Fruit fly (Drosophila melanogaster): ENCODE data around the gene CG13054.

The CG13054 gene

DNA sequence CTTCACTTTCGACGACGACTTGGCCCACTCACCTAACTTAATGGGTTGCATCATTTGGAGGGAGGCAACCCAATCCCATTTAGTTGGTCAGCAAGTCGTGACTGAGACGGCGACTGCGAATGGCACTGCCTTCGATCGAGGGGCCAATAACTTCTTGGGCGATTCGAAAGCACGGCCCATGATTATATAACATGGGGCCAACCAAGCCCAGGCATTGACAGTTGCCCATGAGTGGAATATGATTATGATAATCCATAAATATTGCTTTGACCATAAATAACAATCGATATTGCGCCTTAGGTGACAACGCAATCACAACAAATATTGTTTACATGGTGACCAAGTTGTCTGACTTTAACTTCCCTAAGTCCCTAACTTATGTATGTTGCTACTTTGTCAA, 26.8 kb upstream of the CG13054 start, which contains the start of gene CG13048:
CG13048 (minus strand) TSS at position 101 of the 400 bp plus-strand sequence.
- TF ChIP-seq CG17806 (tag; optimal IDR thresholded peaks at IDR 0.05) (no peak), CG4496 (GFP tag; IDR thresholded peaks at IDR 0.05) (no peak), CG10348 (GFP tag; IDR thresholded peaks at IDR 0.05) (0 out of 2 replicates have a peak, but pooled peaks have one; percentile 16)

DNA sequence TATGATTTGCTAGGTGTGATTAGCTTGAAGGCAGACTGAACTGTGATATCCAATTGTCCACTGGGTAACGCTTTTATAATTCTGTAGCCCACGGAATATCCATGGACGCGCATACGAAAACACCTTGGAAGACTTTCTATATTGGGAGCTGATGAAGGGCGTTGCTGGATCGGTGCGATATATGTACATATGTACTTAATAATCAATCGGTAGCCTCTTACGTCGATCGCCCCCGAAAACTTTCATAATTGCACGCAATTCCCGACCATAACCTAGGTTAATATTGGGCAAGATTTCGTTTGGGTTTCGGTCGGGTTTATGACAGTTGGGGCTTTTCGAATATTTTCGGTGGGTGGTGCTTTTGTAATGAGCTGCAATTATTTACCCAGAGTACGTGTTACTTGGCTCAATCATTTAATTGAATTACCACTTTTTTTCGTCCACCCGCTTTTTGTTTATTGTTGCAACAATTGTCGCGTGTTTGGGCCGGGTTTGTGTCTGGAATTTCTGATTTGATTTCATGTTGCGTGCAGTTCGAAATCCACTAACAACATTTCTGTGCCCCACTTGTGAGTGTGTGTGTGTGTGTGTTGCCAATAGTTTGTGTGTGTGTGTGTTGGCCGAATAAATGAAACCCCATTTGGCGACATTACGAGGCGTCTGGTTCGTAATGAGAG, 25.0 kb upstream of the CG13054 start, which contains the start of gene CG13049:
CG13049 (minus strand) TSS at position 51 of the 677 bp plus-strand sequence.
- TF ChIP-seq CG4496 (GFP tag; IDR thresholded peaks at IDR 0.05) (no peak), CG32121 (GFP tag; IDR thresholded peaks at IDR 0.05) (no peak), CG34367 (tag; optimal IDR thresholded peaks at IDR 0.05) (no peak), CG13204 (GFP tag; optimal IDR thresholded peaks at IDR 0.05) (no peak), rn (GFP tag; IDR thresholded peaks at IDR 0.05) (no peak), CG15710 (tag; optimal IDR thresholded peaks at IDR 0.05) (no peak), fd96Ca (GFP tag; IDR thresholded peaks at IDR 0.05) (no peak), CG10348 (GFP tag; IDR thresholded peaks at IDR 0.05) (no peak), CG12605 (GFP tag; IDR thresholded peaks at IDR 0.05) (no peak), EcR (GFP tag; optimal IDR thresholded peaks at IDR 0.05) (no peak), CG9948 (tag; optimal IDR thresholded peaks at IDR 0.05) (no peak), CG17806 (tag; optimal IDR thresholded peaks at IDR 0.05) (no peak), Ets98B (GFP tag; IDR thresholded peaks at IDR 0.05) (no peak), Pif1A (GFP tag; optimal IDR thresholded peaks at IDR 0.05) (no peak), Pif1B (GFP tag; optimal IDR thresholded peaks at IDR 0.05) (no peak)

DNA sequence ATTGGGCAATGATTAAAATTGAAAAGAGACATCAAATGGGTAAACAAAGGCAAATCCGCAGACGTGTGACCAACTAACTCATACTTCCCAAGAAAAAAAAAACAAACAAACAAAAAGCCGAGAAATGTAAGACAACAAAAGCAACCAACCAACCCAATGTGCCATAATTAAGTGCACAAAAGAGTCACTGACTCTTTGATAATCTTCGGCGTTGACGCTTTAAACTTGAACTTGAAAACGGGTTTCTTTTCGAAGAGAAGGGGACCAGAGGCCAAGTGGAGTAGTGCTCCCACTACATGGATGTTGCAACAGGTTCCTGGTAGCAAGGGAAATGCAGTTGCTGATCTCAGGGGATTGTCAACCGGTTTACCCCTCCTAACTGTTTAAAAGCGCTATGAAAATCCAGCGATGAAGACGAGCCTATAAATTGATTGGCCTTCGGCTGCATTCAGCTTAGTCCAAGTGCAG, 23.0 kb upstream of the CG13054 start, which contains the start of gene CG13064:
CG13064 (plus strand) TSS at position 418 of the 468 bp plus-strand sequence.
- TF ChIP-seq EcR (GFP tag; optimal IDR thresholded peaks at IDR 0.05): peak; percentile 96
- TF ChIP-seq Pif1B (GFP tag; optimal IDR thresholded peaks at IDR 0.05): no peak
- TF ChIP-seq CG9948 (tag; optimal IDR thresholded peaks at IDR 0.05): no peak
- no peak for TF ChIP-seq CG13204 (GFP tag; optimal IDR thresholded peaks at IDR 0.05)
- no peak for TF ChIP-seq CG10348 (GFP tag; IDR thresholded peaks at IDR 0.05)

DNA sequence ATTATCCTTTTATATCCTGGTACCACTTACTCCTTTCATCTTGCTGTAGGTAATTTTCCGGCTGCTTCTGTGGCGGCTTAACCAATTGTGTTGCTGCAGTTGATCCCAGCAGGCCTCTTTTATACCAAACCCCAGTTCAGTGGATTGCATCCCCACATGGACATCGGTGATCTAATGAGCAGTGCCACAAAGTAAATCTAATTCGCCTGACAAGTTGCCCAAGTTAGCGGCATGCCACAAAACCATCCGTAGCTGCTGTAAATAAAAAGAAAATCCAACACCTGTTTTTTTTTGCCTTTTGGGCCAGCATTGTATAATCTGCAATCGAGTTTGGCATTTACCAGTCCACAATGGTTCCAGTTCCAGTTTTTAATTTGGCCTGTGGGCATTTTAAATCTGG, 22.2 kb upstream of the CG13054 start, which contains the start of gene CG13050:
CG13050 (minus strand) TSS at position 101 of the 400 bp plus-strand sequence.
- no peak for TF ChIP-seq CG4496 (GFP tag; IDR thresholded peaks at IDR 0.05)

DNA sequence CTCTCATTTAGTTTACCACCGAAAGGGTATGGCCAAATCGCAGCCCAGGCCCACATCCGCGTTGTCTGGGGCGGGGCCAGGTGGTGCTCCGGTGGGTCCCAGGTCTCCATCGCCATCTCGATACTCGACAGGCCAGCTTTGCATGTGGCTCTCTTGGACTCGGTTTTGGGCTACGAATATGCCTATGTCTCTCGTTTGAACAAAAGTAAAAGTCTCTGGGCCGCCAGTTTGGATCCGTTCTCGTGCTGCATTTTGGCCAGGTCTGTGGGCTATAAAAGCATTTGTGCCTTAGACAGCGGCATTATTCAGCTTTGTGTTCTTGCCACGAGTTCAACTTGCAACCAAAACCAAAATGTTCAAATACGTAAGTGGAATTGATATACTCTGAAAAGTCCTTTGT, 20.1 kb upstream of the CG13054 start, which contains the start of gene CG13065:
CG13065 (plus strand) TSS at position 301 of the 400 bp plus-strand sequence.
- TF ChIP-seq CG12605 (GFP tag; IDR thresholded peaks at IDR 0.05) (no peak), Ets98B (GFP tag; IDR thresholded peaks at IDR 0.05) (no peak), CG32121 (GFP tag; IDR thresholded peaks at IDR 0.05) (no peak), gl (tag; optimal IDR thresholded peaks at IDR 0.05) (no peak), CG9948 (tag; optimal IDR thresholded peaks at IDR 0.05) (no peak), CG4496 (GFP tag; IDR thresholded peaks at IDR 0.05) (no peak), CG14655 (GFP tag; optimal IDR thresholded peaks at IDR 0.05) (no peak), CG34367 (tag; optimal IDR thresholded peaks at IDR 0.05) (no peak)

DNA sequence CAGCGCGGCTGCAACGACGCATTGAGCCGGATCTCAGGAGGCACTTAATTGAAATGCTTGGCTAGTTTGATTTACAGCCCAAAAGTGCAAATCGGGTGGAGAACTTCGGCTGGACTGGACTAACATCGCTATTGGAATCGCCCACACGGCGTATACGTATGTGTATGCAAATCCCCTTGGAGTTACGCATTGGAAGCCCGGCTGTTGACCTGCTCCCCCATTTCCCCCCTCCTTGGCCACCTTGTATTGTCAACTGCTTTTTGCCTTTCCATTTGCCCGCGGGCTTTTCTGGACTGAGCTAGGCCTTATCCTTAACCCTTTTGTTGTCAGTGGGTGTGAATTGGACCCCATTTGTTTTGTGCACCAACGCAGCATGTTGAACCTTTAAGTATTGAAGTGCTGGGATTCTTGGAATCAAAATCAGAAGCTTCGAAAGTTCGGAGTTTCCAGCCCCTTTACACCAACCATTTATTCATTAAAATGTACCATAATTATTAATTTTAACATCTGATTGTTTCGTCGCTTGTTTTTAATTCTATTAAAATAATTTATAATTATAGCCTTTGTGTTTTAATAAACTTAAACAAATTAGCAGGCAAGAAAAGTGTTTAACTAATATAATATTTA, 18.5 kb upstream of the CG13054 start:
- TF ChIP-seq CG32121 (GFP tag; IDR thresholded peaks at IDR 0.05) (no peak), CG13204 (GFP tag; optimal IDR thresholded peaks at IDR 0.05) (no peak), Ets98B (GFP tag; IDR thresholded peaks at IDR 0.05) (no peak), CG12605 (GFP tag; IDR thresholded peaks at IDR 0.05) (no peak), CG34367 (tag; optimal IDR thresholded peaks at IDR 0.05) (peak; percentile 20), Snoo (tag; optimal IDR thresholded peaks at IDR 0.05) (no peak), Pif1B (GFP tag; optimal IDR thresholded peaks at IDR 0.05) (no peak), Pif1A (GFP tag; optimal IDR thresholded peaks at IDR 0.05) (no peak), fd96Ca (GFP tag; IDR thresholded peaks at IDR 0.05) (no peak), CG8159 (tag; optimal IDR thresholded peaks at IDR 0.05) (peak; percentile 63), CG9948 (tag; optimal IDR thresholded peaks at IDR 0.05) (peak; percentile 49), CG15710 (tag; optimal IDR thresholded peaks at IDR 0.05) (peak; percentile 41), D1 (tag; optimal IDR thresholded peaks at IDR 0.05) (no peak), CG17806 (tag; optimal IDR thresholded peaks at IDR 0.05) (peak; percentile 39), EcR (GFP tag; optimal IDR thresholded peaks at IDR 0.05) (peak; percentile 75), CG14655 (GFP tag; optimal IDR thresholded peaks at IDR 0.05) (peak; percentile 41), gl (tag; optimal IDR thresholded peaks at IDR 0.05) (no peak), CG4496 (GFP tag; IDR thresholded peaks at IDR 0.05) (no peak), CG8301 (tag; optimal IDR thresholded peaks at IDR 0.05) (no peak), CG10348 (GFP tag; IDR thresholded peaks at IDR 0.05) (no peak), rn (GFP tag; IDR thresholded peaks at IDR 0.05) (no peak)
